Worm (Caenorhabditis elegans): ENCODE data around the gene mdt-30.

DNA sequence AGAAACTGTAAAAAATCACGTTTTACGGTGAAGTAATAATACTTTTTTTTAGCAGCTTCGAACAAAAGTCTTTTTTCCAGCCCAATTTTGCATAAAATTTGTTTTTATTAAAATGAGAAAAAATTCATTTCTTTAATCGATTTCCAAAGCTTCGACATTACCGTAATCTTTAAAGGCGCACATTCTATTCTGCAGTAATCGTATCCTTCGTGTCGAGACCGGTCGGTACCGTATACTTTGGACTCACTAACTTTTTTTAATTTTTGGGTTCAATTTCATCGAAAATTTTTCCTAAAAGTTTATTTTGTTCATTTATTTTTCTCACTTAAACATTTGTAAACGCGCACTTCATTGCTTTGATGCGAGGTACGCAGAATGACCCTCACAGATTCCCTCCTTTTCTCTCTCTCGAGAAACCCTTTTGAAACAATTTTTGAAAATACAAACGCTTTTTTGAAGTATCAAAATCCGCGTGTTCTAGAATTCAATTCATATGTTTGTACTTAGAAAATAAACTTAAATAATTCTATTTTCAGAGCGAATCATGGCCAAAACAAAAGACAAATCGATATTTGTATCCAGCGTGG, 41.2 kb downstream of the mdt-30 start, which contains the start of gene hrpk-2:
- TF ChIP-seq lin-13 (tag; optimal IDR thresholded peaks at IDR 0.05) (no peak), tbx-8 (GFP tag; optimal IDR thresholded peaks at IDR 0.05) (no peak), unc-62 (GFP tag; optimal IDR thresholded peaks at IDR 0.05) (no peak), drap-1 (GFP tag; optimal IDR thresholded peaks at IDR 0.05) (no peak), nhr-237 (tag; optimal IDR thresholded peaks at IDR 0.05) (no peak), ceh-43 (GFP tag; optimal IDR thresholded peaks at IDR 0.05) (no peak), unc-120 (tag; optimal IDR thresholded peaks at IDR 0.05; ENCODE audit: poor library complexity, severe bottlenecking) (no peak)

All from whole organism, mixed stage, embryonic.